Fruit fly (Drosophila melanogaster) whole organism, wandering third instar larva: ENCODE data around the gene Trhn.

Source experiments
- Abd-B ChIP-seq: fragments of >200 bp; optimal IDR thresholded peaks from 2 replicates; lab custom pipeline; 2017; ENCODE audit warnings: missing biosample characterization, missing genetic modification characterization
- CG32264 ChIP-seq: fragments of 200-800 bp; sonication (Bioruptor generic); optimal IDR thresholded peaks from 2 replicates; lab custom pipeline; 2016; ENCODE audit warnings: missing biosample characterization, missing genetic modification characterization
- CG9705 ChIP-seq: fragments of 200-800 bp; sonication (Bioruptor generic); optimal IDR thresholded peaks from 2 replicates; lab custom pipeline; 2018; ENCODE audit warnings: missing biosample characterization, mild to moderate bottlenecking, missing genetic modification characterization
- CrebA ChIP-seq: fragments of 200-800 bp; sonication (Bioruptor generic); optimal IDR thresholded peaks from 2 replicates; lab custom pipeline; 2016; ENCODE audit warnings: missing biosample characterization, mild to moderate bottlenecking, missing genetic modification characterization, borderline replicate concordance
- Dfd ChIP-seq: fragments of >200 bp; optimal IDR thresholded peaks from 2 replicates; lab custom pipeline; 2017; ENCODE audit warnings: missing biosample characterization, missing genetic modification characterization
- Dif ChIP-seq: fragments of 200-275, 200-300 bp; sonication (Bioruptor generic); optimal IDR thresholded peaks from 2 replicates; lab custom pipeline; 2018; ENCODE audit warnings: missing biosample characterization, missing genetic modification characterization; ENCODE audit not compliant: partially characterized antibody
- GATAd ChIP-seq: sonication (Bioruptor generic); optimal IDR thresholded peaks from 2 replicates; lab custom pipeline; 2016; ENCODE audit warnings: missing biosample characterization, missing genetic modification characterization
- HLH106 ChIP-seq: fragments of 200-800 bp; optimal IDR thresholded peaks from 3 replicates; lab custom pipeline; 2019; ENCODE audit warnings: missing biosample characterization, mild to moderate bottlenecking, missing genetic modification characterization, moderate library complexity
- Hnf4 ChIP-seq: fragments of 200-800 bp; sonication (Bioruptor generic); optimal IDR thresholded peaks from 2 replicates; lab custom pipeline; 2016; ENCODE audit warnings: missing biosample characterization, mild to moderate bottlenecking, missing genetic modification characterization
- Jra ChIP-seq: sonication (Bioruptor generic); optimal IDR thresholded peaks from 2 replicates; lab custom pipeline; 2016; ENCODE audit warnings: missing biosample characterization, missing genetic modification characterization
- Myc ChIP-seq: fragments of >200 bp; optimal IDR thresholded peaks from 2 replicates; lab custom pipeline; 2017
- N ChIP-seq: fragments of >200 bp; optimal IDR thresholded peaks from 2 replicates; lab custom pipeline; 2018; ENCODE audit warnings: missing biosample characterization, missing external identifiers, missing genetic modification characterization
- OdsH ChIP-seq: fragments of 200-800 bp; sonication (Bioruptor generic); optimal IDR thresholded peaks from 2 replicates; lab custom pipeline; 2016; ENCODE audit warnings: missing biosample characterization, mild to moderate bottlenecking, missing genetic modification characterization
- Rel ChIP-seq, 2 experiments: fragments of 200-800 bp; sonication (Bioruptor generic) in 1 of 2; optimal IDR thresholded peaks; 2 replicates in 1 of 2; 3 replicates in 1 of 2; lab custom pipeline; 2016 to 2019; ENCODE audit warnings: mild to moderate bottlenecking in 2 of 2, missing biosample characterization in 2 of 2, missing genetic modification characterization in 2 of 2, moderate library complexity in 1 of 2
- Vsx2 ChIP-seq: fragments of 200-300, 225-300 bp; sonication (Bioruptor generic); optimal IDR thresholded peaks from 2 replicates; lab custom pipeline; 2018; ENCODE audit warnings: missing biosample characterization, missing genetic modification characterization; ENCODE audit not compliant: partially characterized antibody
- br ChIP-seq: fragments of 200-800 bp; sonication (Bioruptor generic); optimal IDR thresholded peaks from 2 replicates; lab custom pipeline; 2016; ENCODE audit warnings: missing biosample characterization, missing genetic modification characterization
- brk ChIP-seq: fragments of 200-800 bp; sonication (Bioruptor generic); optimal IDR thresholded peaks from 2 replicates; lab custom pipeline; 2016; ENCODE audit warnings: missing biosample characterization, mild to moderate bottlenecking, missing genetic modification characterization
- dl ChIP-seq, 2 experiments: fragments of 175-275, 200-275 bp in 1 of 2; fragments of 200-275 bp in 1 of 2; sonication (Bioruptor generic); optimal IDR thresholded peaks; lab custom pipeline; 2018; ENCODE audit warnings: mild to moderate bottlenecking in 2 of 2, missing biosample characterization in 2 of 2, missing genetic modification characterization in 2 of 2, moderate library complexity in 2 of 2; ENCODE audit not compliant: partially characterized antibody in 2 of 2, insufficient read depth in 1 of 2
- dmrt93B ChIP-seq: fragments of 200-800 bp; sonication (Bioruptor generic); optimal IDR thresholded peaks from 2 replicates; lab custom pipeline; 2018; ENCODE audit warnings: missing biosample characterization, mild to moderate bottlenecking, missing genetic modification characterization
- dsf ChIP-seq: sonication (Bioruptor generic); optimal IDR thresholded peaks from 2 replicates; lab custom pipeline; 2016; ENCODE audit warnings: missing biosample characterization, missing genetic modification characterization, borderline replicate concordance
- ey ChIP-seq: fragments of 200-800 bp; sonication (Bioruptor generic); optimal IDR thresholded peaks from 2 replicates; lab custom pipeline; 2016; ENCODE audit warnings: missing biosample characterization, missing genetic modification characterization
- foxo ChIP-seq, 2 experiments: fragments of 200-800 bp; sonication (Bioruptor generic); optimal IDR thresholded peaks; 2 replicates in 1 of 2; 3 replicates in 1 of 2; lab custom pipeline; 2016 to 2017; ENCODE audit warnings: missing biosample characterization in 2 of 2, missing genetic modification characterization in 2 of 2
- fru ChIP-seq: fragments of 200-800 bp; sonication (Bioruptor generic); optimal IDR thresholded peaks from 3 replicates; lab custom pipeline; 2016; ENCODE audit warnings: missing biosample characterization, mild to moderate bottlenecking, missing genetic modification characterization
- jim ChIP-seq: fragments of 175-275, 200-325 bp; sonication (Bioruptor generic); optimal IDR thresholded peaks from 2 replicates; lab custom pipeline; 2016; ENCODE audit warnings: missing biosample characterization, mild to moderate bottlenecking, missing genetic modification characterization
- pan ChIP-seq: fragments of >200 bp; optimal IDR thresholded peaks from 2 replicates; lab custom pipeline; 2017
- rgr ChIP-seq: fragments of 200-800 bp; sonication (Bioruptor generic); optimal IDR thresholded peaks from 3 replicates; lab custom pipeline; 2016; ENCODE audit warnings: missing biosample characterization, mild to moderate bottlenecking, missing genetic modification characterization
- sage ChIP-seq: fragments of 200-800 bp; sonication (Bioruptor generic); optimal IDR thresholded peaks from 2 replicates; lab custom pipeline; 2016; ENCODE audit warnings: missing biosample characterization, mild to moderate bottlenecking, missing genetic modification characterization
- sv ChIP-seq: fragments of 200-800 bp; sonication (Bioruptor generic); optimal IDR thresholded peaks from 3 replicates; lab custom pipeline; 2016; ENCODE audit warnings: missing biosample characterization, missing genetic modification characterization
- tai ChIP-seq: sonication (Bioruptor generic); optimal IDR thresholded peaks from 2 replicates; lab custom pipeline; 2016; ENCODE audit warnings: missing biosample characterization, missing genetic modification characterization

Trhn gene

dm6 chr3L:1195868-1196552 lies 3.0 kb upstream of the Trhn start, which contains the start of gene Aplip1:
Gene Aplip1, plus strand, starts transcription at chr3L:1196317.
- TF ChIP-seq foxo (GFP tag; optimal IDR thresholded peaks at IDR 0.05; lab: Kevin White, UChicago) (peak in 1 of 2 experiments; percentile 15), Rel (GFP tag; optimal IDR thresholded peaks at IDR 0.05; lab: Kevin White, UChicago) (no peak), Rel (tag; optimal IDR thresholded peaks at IDR 0.05; lab: Kevin White, UChicago) (peak; percentile 72), sv (no peak)

dm6 chr3L:1195202-1195601 lies 2.2 kb upstream of the Trhn start, which contains the start of gene LysX:
Gene LysX, minus strand, starts transcription at chr3L:1195302.
- TF ChIP-seq Dif (GFP tag; lab: Kevin White, UChicago), result no peak
- no peak for TF ChIP-seq Myc (lab: Kevin White, UChicago)
- TF ChIP-seq CG9705 (GFP tag; lab: Kevin White, UChicago), result no peak
- TF ChIP-seq Dfd, result no peak
- no peak for TF ChIP-seq jim (GFP tag; lab: Kevin White, UChicago)
- no peak for TF ChIP-seq OdsH (GFP tag; lab: Kevin White, UChicago)
- TF ChIP-seq rgr (GFP tag; lab: Kevin White, UChicago), result no peak
- no peak for TF ChIP-seq Abd-B (GFP tag; lab: Kevin White, UChicago)
- TF ChIP-seq dsf (GFP tag; lab: Kevin White, UChicago), result no peak
- no peak for TF ChIP-seq brk (GFP tag; lab: Kevin White, UChicago)
- TF ChIP-seq, all 38 proteins: peak for 0

- TF ChIP-seq N (GFP tag; lab: Kevin White, UChicago) (no peak), Hnf4 (GFP tag; lab: Kevin White, UChicago) (peak; percentile 24), Rel (GFP tag; optimal IDR thresholded peaks at IDR 0.05; lab: Kevin White, UChicago) (no peak), Rel (tag; optimal IDR thresholded peaks at IDR 0.05; lab: Kevin White, UChicago) (peak; percentile 89), CrebA (peak; percentile 17)
- TF ChIP-seq, all 38 proteins: peak for 3
These were observed 3.9 kb downstream of the Trhn start, which contains the start of gene CG13912 for dm6 chr3L:1188936-1189659. Gene CG13912, plus strand, starts transcription at chr3L:1189588.

- peak; percentile 30 for TF ChIP-seq ey (GFP tag; lab: Kevin White, UChicago)
- TF ChIP-seq dsf (GFP tag; lab: Kevin White, UChicago), result no peak
- no peak for TF ChIP-seq CG9705 (GFP tag; lab: Kevin White, UChicago)
- peak; percentile 10 for TF ChIP-seq rgr (GFP tag; lab: Kevin White, UChicago)
- TF ChIP-seq sv, result no peak
- no peak for TF ChIP-seq Hnf4 (GFP tag; lab: Kevin White, UChicago)
- TF ChIP-seq OdsH (GFP tag; lab: Kevin White, UChicago), result no peak
- TF ChIP-seq tai (GFP tag; lab: Kevin White, UChicago), result no peak
- TF ChIP-seq dl (GFP tag; optimal IDR thresholded peaks at IDR 0.05; lab: Kevin White, UChicago; ENCODE audit: insufficient read depth in 1 of 2, partially characterized antibody in 2 of 2), result no peak
- no peak for TF ChIP-seq Myc (lab: Kevin White, UChicago)
- TF ChIP-seq br, result no peak
- no peak for TF ChIP-seq Rel (GFP tag; optimal IDR thresholded peaks at IDR 0.05; lab: Kevin White, UChicago)
- TF ChIP-seq Rel (tag; optimal IDR thresholded peaks at IDR 0.05; lab: Kevin White, UChicago), result no peak
- peak; percentile 30 for TF ChIP-seq HLH106 (tag; lab: Kevin White, UChicago)
- no peak for TF ChIP-seq dmrt93B (GFP tag; lab: Kevin White, UChicago)
- TF ChIP-seq foxo (GFP tag; optimal IDR thresholded peaks at IDR 0.05; lab: Kevin White, UChicago), result peak in 1 of 2 experiments; percentile 31
- no peak for TF ChIP-seq Jra (GFP tag; lab: Kevin White, UChicago)
- no peak for TF ChIP-seq CG32264
- TF ChIP-seq fru (GFP tag; lab: Kevin White, UChicago), result peak; percentile 18
- TF ChIP-seq N (GFP tag; lab: Kevin White, UChicago), result no peak
- no peak for TF ChIP-seq sage
- no peak for TF ChIP-seq Vsx2 (GFP tag; lab: Kevin White, UChicago)
- no peak for TF ChIP-seq GATAd
- TF ChIP-seq Dfd, result no peak
- TF ChIP-seq pan (lab: Kevin White, UChicago), result no peak
These were observed 9.5 kb downstream of the Trhn start for dm6 chr3L:1183467-1183866.
